Fruit fly (Drosophila melanogaster): ENCODE results near the gene CG10472.

Gene CG10472

DNA sequence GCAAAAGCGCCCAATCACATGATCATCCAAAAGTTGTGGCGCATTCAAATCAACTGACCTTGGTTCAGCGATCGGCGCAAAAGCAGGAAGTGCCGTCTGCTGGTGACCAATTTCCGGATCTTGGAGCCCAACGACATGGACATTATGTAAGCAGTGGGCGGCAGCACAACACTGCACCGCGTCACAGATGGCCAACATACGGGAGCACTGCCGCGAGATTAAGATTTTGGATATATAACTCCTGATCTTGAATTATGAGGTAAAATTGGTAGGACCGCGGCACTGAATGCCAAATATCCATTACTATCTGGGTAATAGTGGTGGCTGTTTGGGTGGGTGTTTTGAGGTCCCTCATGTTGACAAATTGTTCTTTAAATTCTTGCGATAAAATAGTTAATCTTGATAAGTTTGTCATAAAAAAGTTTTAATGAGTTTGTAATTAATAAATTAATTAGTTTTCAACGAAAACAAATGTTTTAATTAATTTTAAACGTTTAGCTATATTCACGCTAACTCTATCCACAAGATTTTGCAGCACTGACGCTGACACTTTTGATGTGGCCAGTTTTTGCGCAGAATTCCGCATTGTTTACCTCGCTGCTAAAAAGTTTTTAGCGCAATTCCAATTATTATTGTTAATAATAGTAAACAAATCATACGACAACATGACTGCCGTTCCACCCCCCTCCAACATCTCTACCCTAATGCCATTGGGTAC lies 12.4 kb upstream of the CG10472 start, which contains the start of the genes CG13295 and CG6610 (continued):
- TF ChIP-seq CG17829 (tag; optimal IDR thresholded peaks at IDR 0.05) (peak; percentile 38), CG11085 (GFP tag; IDR thresholded peaks at IDR 0.05) (peak; percentile 60), Hr78 (GFP tag; optimal IDR thresholded peaks at IDR 0.05) (no peak), Dad (GFP tag; optimal IDR thresholded peaks at IDR 0.05) (peak; percentile 20), D19A (tag; optimal IDR thresholded peaks at IDR 0.05) (peak; percentile 42), CG1529 (GFP tag; optimal IDR thresholded peaks at IDR 0.05) (peak; percentile 29), CG4424 (GFP tag; optimal IDR thresholded peaks at IDR 0.05) (peak; percentile 43), CG18011 (GFP tag; optimal IDR thresholded peaks at IDR 0.05) (peak; percentile 13), CG15073 (GFP tag; optimal IDR thresholded peaks at IDR 0.05) (no peak), CG14710 (tag; optimal IDR thresholded peaks at IDR 0.05) (peak; percentile 67), CG1792 (GFP tag; optimal IDR thresholded peaks at IDR 0.05) (no peak), CG6813 (GFP tag; optimal IDR thresholded peaks at IDR 0.05) (no peak), CG9215 (GFP tag; IDR thresholded peaks at IDR 0.05) (peak; percentile 66), Fer1 (GFP tag; optimal IDR thresholded peaks at IDR 0.05) (peak; percentile 37), Spps (tag; optimal IDR thresholded peaks at IDR 0.05) (peak; percentile 1), dmrt11E (tag; optimal IDR thresholded peaks at IDR 0.05) (peak; percentile 64), gem (tag; optimal IDR thresholded peaks at IDR 0.05) (peak; percentile 78), wdn (GFP tag; IDR thresholded peaks at IDR 0.05) (no peak), pan (optimal IDR thresholded peaks at IDR 0.05) (no peak), pan (GFP tag; optimal IDR thresholded peaks at IDR 0.05 in 1 of 2, IDR thresholded peaks at IDR 0.05 in 1 of 2) (no peak), CG12299 (tag; optimal IDR thresholded peaks at IDR 0.05) (peak; percentile 14), gfzf (GFP tag; optimal IDR thresholded peaks at IDR 0.05) (peak; percentile 76), trem (tag; optimal IDR thresholded peaks at IDR 0.05) (peak; percentile 58), CG2678 (tag; optimal IDR thresholded peaks at IDR 0.05) (peak; percentile 76), Bteb2 (GFP tag; optimal IDR thresholded peaks at IDR 0.05) (peak; percentile 36), rib (GFP tag; IDR thresholded peaks at IDR 0.05) (no peak), CG43689 (GFP tag; IDR thresholded peaks at IDR 0.05) (no peak), esg (GFP tag; conservative IDR thresholded peaks at IDR 0.05) (peak; percentile 28; the same call in 1 of the 2 replicates), CG6254 (GFP tag; optimal IDR thresholded peaks at IDR 0.05) (no peak), inv (GFP tag; IDR thresholded peaks at IDR 0.05; ENCODE audit: partially characterized antibody) (no peak), croc (GFP tag; conservative IDR thresholded peaks at IDR 0.05) (peak; percentile 48; the same call in 2 of the 3 replicates), CHES-1-like (GFP tag; optimal IDR thresholded peaks at IDR 0.05) (peak; percentile 26), CG18262 (tag; optimal IDR thresholded peaks at IDR 0.05) (peak; percentile 51), onecut (GFP tag; IDR thresholded peaks at IDR 0.05) (no peak), CG7786 (GFP tag; optimal IDR thresholded peaks at IDR 0.05) (peak; percentile 25), pnt (GFP tag; optimal IDR thresholded peaks at IDR 0.05) (peak; percentile 7), Sox102F (GFP tag; optimal IDR thresholded peaks at IDR 0.05) (peak; percentile 39), Bgb (GFP tag; IDR thresholded peaks at IDR 0.05; ENCODE audit: partially characterized antibody) (0 out of 2 replicates have a peak, but pooled peaks have one; percentile 31), D (optimal IDR thresholded peaks at IDR 0.05) (no peak), D (GFP tag; optimal IDR thresholded peaks at IDR 0.05) (peak; percentile 17), Dbx (GFP tag; IDR thresholded peaks at IDR 0.05) (0 out of 3 replicates have a peak, but pooled peaks have one; percentile 55), nom (GFP tag; optimal IDR thresholded peaks at IDR 0.05) (peak; percentile 2), gt (GFP tag; IDR thresholded peaks at IDR 0.05) (no peak), ap (GFP tag; IDR thresholded peaks at IDR 0.05) (no peak), Oli (tag; optimal IDR thresholded peaks at IDR 0.05) (peak; percentile 56), CG4820 (GFP tag; optimal IDR thresholded peaks at IDR 0.05) (no peak), slou (GFP tag; optimal IDR thresholded peaks at IDR 0.05) (peak; percentile 47), NK7.1 (GFP tag; optimal IDR thresholded peaks at IDR 0.05) (no peak), Lim3 (GFP tag; IDR thresholded peaks at IDR 0.05) (no peak), Awh (GFP tag; IDR thresholded peaks at IDR 0.05) (no peak)

All from whole organism, embryonic.